Worm (Caenorhabditis elegans) whole organism, L4 larva: ENCODE results near the gene F52G3.7.

Source experiments
- F10B5.3 ChIP-seq: sonication (generic microtip); optimal IDR thresholded peaks from 2 replicates; lab custom pipeline; 2016; ENCODE audit warnings: mild to moderate bottlenecking, missing genetic modification characterization, missing compliant biosample characterization
- F44E2.7 ChIP-seq: fragments of 200-800 bp; sonication (Bioruptor generic); IDR thresholded peaks from 2 replicates; pipeline ENCODE4 v2.1.2; 2022; ENCODE audit warnings: missing genetic modification characterization, missing compliant biosample characterization
- T20F7.1 ChIP-seq: fragments of 200-800 bp; sonication (Bioruptor generic); optimal IDR thresholded peaks from 2 replicates; lab custom pipeline; 2018; ENCODE audit warnings: mild to moderate bottlenecking, missing genetic modification characterization, missing compliant biosample characterization
- Y105C5A.15 ChIP-seq: fragments of 200-800 bp; sonication (Bioruptor generic); IDR thresholded peaks from 2 replicates; pipeline ENCODE4 v1.3.6; 2022; ENCODE audit warnings: missing genetic modification characterization, missing compliant biosample characterization
- Y75B8A.6 ChIP-seq: fragments of 200-800 bp; sonication (Bioruptor generic); IDR thresholded peaks from 2 replicates; pipeline ENCODE4 v1.3.6; 2022; ENCODE audit warnings: missing genetic modification reagents, missing genetic modification characterization, missing compliant biosample characterization
- ZK337.2 ChIP-seq: fragments of 200-800 bp; sonication (Bioruptor generic); IDR thresholded peaks from 2 replicates; pipeline ENCODE4 v1.3.6; 2022; ENCODE audit warnings: missing genetic modification reagents, missing genetic modification characterization, missing compliant biosample characterization
- ZK546.5 ChIP-seq, 2 experiments: sonication (generic microtip); optimal IDR thresholded peaks; 2 replicates each; lab custom pipeline; 2017; ENCODE audit warnings: missing biosample characterization in 2 of 2, missing genetic modification characterization in 2 of 2
- aly-2 ChIP-seq: sonication (generic microtip); optimal IDR thresholded peaks from 2 replicates; lab custom pipeline; 2018; ENCODE audit warnings: missing biosample characterization, missing genetic modification characterization
- ama-1 ChIP-seq: fragments of 150-350 bp; optimal IDR thresholded peaks from 2 replicates; lab custom pipeline; 2014; ENCODE audit warnings: inconsistent platforms, mixed read lengths
- ceh-20 ChIP-seq: fragments of 200-800 bp; sonication (Bioruptor generic); IDR thresholded peaks from 2 replicates; pipeline ENCODE4 v1.3.6; 2022; ENCODE audit warnings: missing genetic modification reagents, missing genetic modification characterization, missing compliant biosample characterization
- ceh-32 ChIP-seq: sonication (generic microtip); optimal IDR thresholded peaks from 2 replicates; lab custom pipeline; 2016; ENCODE audit warnings: mild to moderate bottlenecking, missing genetic modification characterization, missing compliant biosample characterization; ENCODE audit not compliant: poor library complexity
- ceh-62 ChIP-seq: sonication (generic microtip); optimal IDR thresholded peaks from 2 replicates; lab custom pipeline; 2017; ENCODE audit warnings: missing biosample characterization, missing genetic modification characterization
- ces-1 ChIP-seq: fragments of 150-350 bp; sonication (generic microtip); optimal IDR thresholded peaks from 4 replicates; lab custom pipeline; 2014; ENCODE audit warnings: missing biosample characterization, missing genetic modification reagents, missing genetic modification characterization
- cey-2 ChIP-seq: sonication (generic microtip); optimal IDR thresholded peaks from 3 replicates; lab custom pipeline; 2017; ENCODE audit warnings: missing genetic modification characterization, mild to moderate bottlenecking, missing compliant biosample characterization, antibody characterized with exemption, borderline replicate concordance; ENCODE audit not compliant: insufficient read depth
- daf-16 ChIP-seq, 3 experiments: sonication (generic microtip); optimal IDR thresholded peaks; 2 replicates each; lab custom pipeline; 2016 to 2017; ENCODE audit warnings: missing genetic modification characterization in 3 of 3, missing genetic modification reagents in 3 of 3, mild to moderate bottlenecking in 2 of 3, missing compliant biosample characterization in 2 of 3, missing biosample characterization in 1 of 3, moderate library complexity in 1 of 3
- daf-19 ChIP-seq: fragments of 200-800 bp; sonication (Bioruptor generic); conservative IDR thresholded peaks from 2 replicates; pipeline ENCODE4 v1.3.6; 2022; ENCODE audit warnings: missing genetic modification characterization, missing compliant biosample characterization
- daf-8 ChIP-seq: fragments of 200-800 bp; sonication (Bioruptor generic); IDR thresholded peaks from 2 replicates; pipeline ENCODE4 v1.3.6; 2022; ENCODE audit warnings: missing genetic modification characterization, missing compliant biosample characterization
- dmd-8 ChIP-seq: fragments of 200-800 bp; sonication (Bioruptor generic); IDR thresholded peaks from 2 replicates; pipeline ENCODE4 v1.3.6; 2022; ENCODE audit warnings: missing genetic modification characterization, missing compliant biosample characterization
- dve-1 ChIP-seq: sonication (generic microtip); optimal IDR thresholded peaks from 2 replicates; lab custom pipeline; 2017; ENCODE audit warnings: antibody characterized with exemption, mild to moderate bottlenecking, missing genetic modification characterization, missing compliant biosample characterization; ENCODE audit not compliant: insufficient read depth
- egl-27 ChIP-seq: sonication (generic microtip); optimal IDR thresholded peaks from 3 replicates; lab custom pipeline; 2017; ENCODE audit warnings: missing biosample characterization, missing genetic modification reagents, missing genetic modification characterization
- hif-1 ChIP-seq, 2 experiments: sonication (generic microtip); optimal IDR thresholded peaks; 2 replicates each; lab custom pipeline; 2016 to 2017; ENCODE audit warnings: missing compliant biosample characterization in 2 of 2, missing genetic modification characterization in 2 of 2, missing genetic modification reagents in 2 of 2, missing genotype in 2 of 2, mild to moderate bottlenecking in 1 of 2
- hlh-11 ChIP-seq: fragments of 200-800 bp; sonication (Bioruptor generic); optimal IDR thresholded peaks from 2 replicates; lab custom pipeline; 2018; ENCODE audit warnings: mild to moderate bottlenecking, missing genetic modification characterization, missing compliant biosample characterization
- hmg-1.1 ChIP-seq: fragments of 200-800 bp; sonication (Bioruptor generic); IDR thresholded peaks from 2 replicates; pipeline ENCODE4 v1.3.6; 2022; ENCODE audit warnings: missing genetic modification reagents, missing genetic modification characterization, missing compliant biosample characterization
- lin-1 ChIP-seq: fragments of 200-800 bp; sonication (Bioruptor generic); IDR thresholded peaks from 2 replicates; pipeline ENCODE4 v1.3.6; 2022; ENCODE audit warnings: missing genetic modification reagents, missing genetic modification characterization, missing compliant biosample characterization
- lin-15B ChIP-seq: fragments of 150-350 bp; sonication (generic microtip); optimal IDR thresholded peaks from 3 replicates; lab custom pipeline; 2014; ENCODE audit warnings: missing biosample characterization, missing genetic modification characterization
- lin-29 ChIP-seq: fragments of 200-800 bp; sonication (Bioruptor generic); IDR thresholded peaks from 2 replicates; pipeline ENCODE4 v1.3.6; 2022; ENCODE audit warnings: missing genetic modification reagents, missing genetic modification characterization, missing compliant biosample characterization
- lin-38 ChIP-seq: fragments of 200-800 bp; sonication (Bioruptor generic); IDR thresholded peaks from 2 replicates; pipeline ENCODE4 v1.3.6; 2022; ENCODE audit warnings: missing genetic modification reagents, missing genetic modification characterization, missing compliant biosample characterization
- lin-39 ChIP-seq: fragments of 150-350 bp; optimal IDR thresholded peaks from 2 replicates; lab custom pipeline; 2014; ENCODE audit warnings: missing biosample characterization, missing genetic modification reagents, missing genetic modification characterization
- lsy-2 ChIP-seq, 2 experiments: fragments of 150-350 bp in 1 of 2; sonication (generic microtip) in 1 of 2; optimal IDR thresholded peaks; 2 replicates each; lab custom pipeline; 2014 to 2017; ENCODE audit warnings: missing biosample characterization in 2 of 2, missing genetic modification characterization in 2 of 2
- mdt-29 ChIP-seq: fragments of 200-800 bp; sonication (Bioruptor generic); IDR thresholded peaks from 2 replicates; pipeline ENCODE4 v1.3.6; 2022; ENCODE audit warnings: missing genetic modification reagents, missing genetic modification characterization, missing compliant biosample characterization
- mep-1 ChIP-seq: fragments of 150-350 bp; sonication (generic microtip); optimal IDR thresholded peaks from 3 replicates; lab custom pipeline; 2014; ENCODE audit warnings: missing biosample characterization, missing genetic modification characterization
- mes-2 ChIP-seq: sonication (generic microtip); optimal IDR thresholded peaks from 2 replicates; lab custom pipeline; 2016; ENCODE audit warnings: missing genotype, mild to moderate bottlenecking, missing genetic modification characterization, missing compliant biosample characterization; ENCODE audit not compliant: poor library complexity, severe bottlenecking
- nhr-102 ChIP-seq: sonication (generic microtip); optimal IDR thresholded peaks from 2 replicates; lab custom pipeline; 2016; ENCODE audit warnings: mild to moderate bottlenecking, missing genetic modification characterization, moderate library complexity, missing compliant biosample characterization
- nhr-11 ChIP-seq: fragments of 150-350 bp; optimal IDR thresholded peaks from 2 replicates; lab custom pipeline; 2014; ENCODE audit warnings: missing biosample characterization, missing genetic modification characterization
- nhr-111 ChIP-seq: fragments of 200-800 bp; sonication (Bioruptor generic); optimal IDR thresholded peaks from 2 replicates; lab custom pipeline; 2018; ENCODE audit warnings: mild to moderate bottlenecking, missing genetic modification characterization, missing compliant biosample characterization
- nhr-28 ChIP-seq: fragments of 150-350 bp; optimal IDR thresholded peaks from 2 replicates; lab custom pipeline; 2014; ENCODE audit warnings: missing biosample characterization, missing genetic modification characterization
- nhr-48 ChIP-seq: sonication (generic microtip); optimal IDR thresholded peaks from 2 replicates; lab custom pipeline; 2016; ENCODE audit warnings: mild to moderate bottlenecking, missing genetic modification characterization, missing compliant biosample characterization
- nhr-76 ChIP-seq: fragments of 150-350 bp; optimal IDR thresholded peaks from 2 replicates; lab custom pipeline; 2014; ENCODE audit warnings: missing biosample characterization, missing genetic modification characterization
- saeg-2 ChIP-seq: fragments of 200-800 bp; sonication (Bioruptor generic); IDR thresholded peaks from 2 replicates; pipeline ENCODE4 v1.3.6; 2022; ENCODE audit warnings: missing genetic modification reagents, missing genetic modification characterization, missing compliant biosample characterization
- set-16 ChIP-seq: fragments of 200-800 bp; sonication (Bioruptor generic); IDR thresholded peaks from 2 replicates; pipeline ENCODE4 v1.3.6; 2022; ENCODE audit warnings: missing genetic modification reagents, missing genetic modification characterization, missing compliant biosample characterization
- snpc-1.2 ChIP-seq: fragments of 200-800 bp; sonication (Bioruptor generic); IDR thresholded peaks from 2 replicates; pipeline ENCODE4 v1.3.6; 2022; ENCODE audit warnings: missing genetic modification reagents, missing genetic modification characterization, missing compliant biosample characterization
- tra-1 ChIP-seq: fragments of 200-800 bp; sonication (Bioruptor generic); IDR thresholded peaks from 2 replicates; pipeline ENCODE4 v1.3.6; 2022; ENCODE audit warnings: missing genetic modification reagents, missing genetic modification characterization, missing compliant biosample characterization
- unc-39 ChIP-seq: sonication (generic microtip); optimal IDR thresholded peaks from 2 replicates; lab custom pipeline; 2017; ENCODE audit warnings: missing biosample characterization, missing genetic modification characterization
- unc-62 ChIP-seq, 3 experiments: fragments of 150-350 bp in 1 of 3; sonication (generic microtip); optimal IDR thresholded peaks in 2 of 3; peaks in 1 of 3; 1 replicate in 1 of 3; 2 replicates in 2 of 3; lab custom pipeline; 2014 to 2017; ENCODE audit warnings: missing biosample characterization in 3 of 3, missing genetic modification characterization in 3 of 3, missing genetic modification reagents in 3 of 3, missing genotype in 1 of 3
- zfp-2 ChIP-seq: sonication (generic microtip); optimal IDR thresholded peaks from 2 replicates; lab custom pipeline; 2016; ENCODE audit warnings: mild to moderate bottlenecking, missing genetic modification characterization, missing compliant biosample characterization
- zfp-3 ChIP-seq: fragments of 200-800 bp; sonication (Bioruptor generic); conservative IDR thresholded peaks from 2 replicates; pipeline ENCODE4 v1.3.6; 2022; ENCODE audit warnings: missing genetic modification reagents, missing genetic modification characterization, missing compliant biosample characterization
- ztf-11 ChIP-seq: fragments of 150-350 bp; optimal IDR thresholded peaks from 2 replicates; lab custom pipeline; 2014; ENCODE audit warnings: missing biosample characterization, missing genetic modification characterization

F52G3.7 gene

ce11 chrX:16929560-16930332 lies 34.0 kb upstream of the F52G3.7 start (continued):
- peak; percentile 92 for TF ChIP-seq saeg-2 (GFP tag; lab: Robert Waterston, UW)
- peak; percentile 95 for TF ChIP-seq tra-1
- TF ChIP-seq lsy-2 (tag; optimal IDR thresholded peaks at IDR 0.05; lab: Kevin White, UChicago): peak; percentile 90 to 95
- TF ChIP-seq nhr-11 (tag; lab: Kevin White, UChicago): peak; percentile 99
- peak; percentile 100 for TF ChIP-seq mdt-29 (GFP tag; lab: Robert Waterston, UW)
- peak; percentile 99 for TF ChIP-seq nhr-28 (tag; lab: Kevin White, UChicago)
- no peak for TF ChIP-seq ces-1 (GFP tag; lab: Kevin White, UChicago)
- TF ChIP-seq snpc-1.2 (GFP tag; lab: Robert Waterston, UW): no peak
- no peak for TF ChIP-seq lin-15B (tag; lab: Kevin White, UChicago)
- TF ChIP-seq nhr-76 (tag; lab: Kevin White, UChicago): peak; percentile 6
- TF ChIP-seq F10B5.3 (tag; lab: Kevin White, UChicago): peak; percentile 90
- TF ChIP-seq dve-1 (tag; lab: Kevin White, UChicago): peak; percentile 99
- no peak for TF ChIP-seq ztf-11 (tag; lab: Kevin White, UChicago)
- peak in 1 of 2 experiments; percentile 32 for TF ChIP-seq ZK546.5 (tag; optimal IDR thresholded peaks at IDR 0.05; lab: Kevin White, UChicago)
- TF ChIP-seq nhr-48 (tag; lab: Kevin White, UChicago): peak; percentile 95
- no peak for TF ChIP-seq Y105C5A.15 (GFP tag; lab: Robert Waterston, UW)
- 0 out of 2 replicates have a peak, but pooled peaks have one; percentile 21 for TF ChIP-seq dmd-8 (GFP tag; lab: Robert Waterston, UW)
- peak; percentile 78 for TF ChIP-seq mes-2
- TF ChIP-seq egl-27 (tag; lab: Kevin White, UChicago): peak; percentile 87
- peak; percentile 34 to 100 for TF ChIP-seq unc-62 (GFP tag; optimal IDR thresholded peaks at IDR 0.05 in 1 of 2; lab: Kevin White, UChicago)
- TF ChIP-seq unc-62 (tag; optimal IDR thresholded peaks at IDR 0.05; lab: Kevin White, UChicago): no peak
- peak; percentile 98 for TF ChIP-seq ceh-20 (GFP tag; lab: Robert Waterston, UW)
- no peak for TF ChIP-seq daf-19 (GFP tag; lab: Robert Waterston, UW)
- peak; percentile 96 for TF ChIP-seq hmg-1.1 (GFP tag; lab: Robert Waterston, UW)
- TF ChIP-seq T20F7.1 (GFP tag; lab: Kevin White, UChicago): peak; percentile 86
- TF ChIP-seq ceh-32 (tag; lab: Kevin White, UChicago): peak; percentile 77
- TF ChIP-seq zfp-3 (GFP tag; lab: Robert Waterston, UW): peak; percentile 85
- TF ChIP-seq aly-2 (tag; lab: Kevin White, UChicago): no peak
- no peak for TF ChIP-seq F44E2.7 (GFP tag; lab: Robert Waterston, UW)
- TF ChIP-seq daf-16 (GFP tag; optimal IDR thresholded peaks at IDR 0.05; lab: Kevin White, UChicago): peak; percentile 48 to 96
- peak; percentile 86 for TF ChIP-seq daf-16 (tag; optimal IDR thresholded peaks at IDR 0.05; lab: Kevin White, UChicago)
- peak; percentile 66; the same call in 1 of the 2 replicates for TF ChIP-seq lin-29 (GFP tag; lab: Robert Waterston, UW)
- TF ChIP-seq ZK337.2 (GFP tag; lab: Robert Waterston, UW): 0 out of 2 replicates have a peak, but pooled peaks have one; percentile 21
- no peak for TF ChIP-seq cey-2
- TF ChIP-seq nhr-102 (tag; lab: Kevin White, UChicago): peak; percentile 95
- no peak; the same call in 1 of the 2 replicates for TF ChIP-seq lin-1 (GFP tag; lab: Robert Waterston, UW)
- TF ChIP-seq unc-39 (tag; lab: Kevin White, UChicago): no peak
- peak; percentile 29 for TF ChIP-seq lin-39
- TF ChIP-seq Y75B8A.6 (GFP tag; lab: Robert Waterston, UW): 0 out of 2 replicates have a peak, but pooled peaks have one; percentile 29
- peak; percentile 79 to 94 for TF ChIP-seq hif-1 (tag; optimal IDR thresholded peaks at IDR 0.05; lab: Kevin White, UChicago)
- no peak; the same call in 1 of the 2 replicates for TF ChIP-seq daf-8 (GFP tag; lab: Robert Waterston, UW)
- TF ChIP-seq lin-38 (GFP tag; lab: Robert Waterston, UW): peak; percentile 71
- TF ChIP-seq ama-1: peak; percentile 100
- no peak for TF ChIP-seq nhr-111 (GFP tag; lab: Kevin White, UChicago)
- TF ChIP-seq set-16 (GFP tag; lab: Robert Waterston, UW): peak; percentile 98
- TF ChIP-seq zfp-2 (tag; lab: Kevin White, UChicago): peak; percentile 76
- TF ChIP-seq ceh-62: no peak
- TF ChIP-seq hlh-11 (tag; lab: Kevin White, UChicago): peak; percentile 100
- TF ChIP-seq mep-1 (tag; lab: Kevin White, UChicago): peak; percentile 99
